Worm (Caenorhabditis elegans): ENCODE measurements around the gene T25G12.3.

DNA sequence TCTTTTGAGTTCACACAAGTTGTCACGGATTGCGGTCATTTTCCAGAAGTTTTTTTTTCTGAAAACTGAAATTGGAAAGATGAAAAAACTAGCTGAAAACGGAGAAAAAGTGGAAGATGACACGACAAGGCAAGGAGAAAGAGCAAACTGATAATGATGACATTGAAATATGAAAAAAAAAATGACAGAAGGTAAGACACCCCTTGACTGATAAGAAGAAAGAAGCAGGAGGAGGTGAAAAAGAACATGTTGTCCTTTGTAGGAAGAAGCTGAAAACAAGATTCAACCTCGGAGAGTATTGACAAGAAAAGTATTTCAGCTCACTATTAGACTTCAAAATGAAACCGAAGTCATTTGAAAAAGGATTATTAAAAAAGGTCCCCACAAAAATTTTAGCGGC lies 36.4 kb upstream of the T25G12.3 start, which contains the start of gene B0302.5:
- peak; percentile 70 for TF ChIP-seq skn-1 (tag; optimal IDR thresholded peaks at IDR 0.05)
- no peak for TF ChIP-seq R02D3.7 (tag; optimal IDR thresholded peaks at IDR 0.05)
- no peak for TF ChIP-seq egl-5 (tag; optimal IDR thresholded peaks at IDR 0.05)
- no peak for TF ChIP-seq nhr-28 (tag; optimal IDR thresholded peaks at IDR 0.05)
- TF ChIP-seq ceh-82 (tag; optimal IDR thresholded peaks at IDR 0.05), result no peak
- TF ChIP-seq pha-4 (tag; optimal IDR thresholded peaks at IDR 0.05), result peak; percentile 32
- no peak for TF ChIP-seq jun-1 (tag; optimal IDR thresholded peaks at IDR 0.05)
- no peak for TF ChIP-seq ama-1 (optimal IDR thresholded peaks at IDR 0.05)
- TF ChIP-seq elt-3 (tag; optimal IDR thresholded peaks at IDR 0.05), result no peak
- no peak for TF ChIP-seq zag-1 (tag; optimal IDR thresholded peaks at IDR 0.05)
